Worm (Caenorhabditis elegans): ENCODE measurements around the gene glb-20.

Gene glb-20

DNA sequence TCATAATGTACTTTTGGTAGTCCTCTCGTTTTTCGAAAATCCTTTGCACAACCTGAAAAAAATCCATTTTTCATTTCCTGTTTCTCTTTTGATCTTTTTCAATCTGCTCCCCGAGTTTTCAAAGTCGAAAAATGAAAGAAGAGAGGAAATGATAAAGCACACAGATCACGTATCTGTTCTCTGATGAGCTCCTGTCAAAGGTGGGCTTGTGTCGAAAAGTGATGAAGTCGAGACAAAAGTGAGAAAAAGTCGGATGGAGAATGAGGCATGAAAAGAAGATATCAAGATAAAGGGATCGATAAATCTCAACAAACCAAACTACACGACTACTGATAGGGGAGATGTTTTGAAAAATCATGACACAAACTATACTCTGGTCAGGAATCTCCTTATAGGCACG is 868 bp downstream of the glb-20 start:
- TF ChIP-seq ceh-22 (tag; optimal IDR thresholded peaks at IDR 0.05) (no peak), ceh-18 (tag; optimal IDR thresholded peaks at IDR 0.05) (peak; percentile 32), unc-55 (GFP tag; optimal IDR thresholded peaks at IDR 0.05) (peak; percentile 53), fkh-10 (GFP tag; optimal IDR thresholded peaks at IDR 0.05) (no peak), ztf-16 (tag; optimal IDR thresholded peaks at IDR 0.05) (no peak), syd-9 (tag; optimal IDR thresholded peaks at IDR 0.05) (no peak), ets-4 (tag; optimal IDR thresholded peaks at IDR 0.05) (no peak), pha-4 (tag; optimal IDR thresholded peaks at IDR 0.05) (no peak)

DNA sequence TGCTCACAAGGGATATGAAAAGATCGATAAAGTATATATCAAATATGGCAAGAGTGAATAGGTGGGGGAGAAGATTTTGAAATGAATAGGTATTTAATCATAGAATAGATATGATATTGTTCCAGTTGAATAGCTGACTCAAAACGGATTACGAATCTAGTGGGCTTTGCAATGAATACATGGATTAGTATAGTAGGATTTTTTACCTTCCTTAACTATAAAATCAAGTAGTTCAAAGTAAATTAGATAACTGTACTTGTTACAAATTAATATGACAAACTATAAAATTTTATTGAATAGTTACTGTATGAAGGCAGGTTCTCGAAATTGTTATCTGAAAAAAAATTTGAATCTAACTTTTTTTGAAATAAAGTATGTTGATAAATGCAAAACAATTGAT is 5.1 kb downstream of the glb-20 start, which contains the start of gene odr-1:
TSS of gene odr-1 (minus strand) at position 101 of the 400 bp plus-strand sequence.
- TF ChIP-seq unc-3 (GFP tag; conservative IDR thresholded peaks at IDR 0.05) (no peak), unc-3 (tag; optimal IDR thresholded peaks at IDR 0.05) (no peak), sdc-2 (tag; optimal IDR thresholded peaks at IDR 0.05) (no peak), lin-11 (tag; optimal IDR thresholded peaks at IDR 0.05) (no peak), tbx-2 (tag; optimal IDR thresholded peaks at IDR 0.05) (no peak), C38D4.7 (GFP tag; optimal IDR thresholded peaks at IDR 0.05) (no peak), unc-55 (GFP tag; optimal IDR thresholded peaks at IDR 0.05) (no peak), pax-1 (tag; optimal IDR thresholded peaks at IDR 0.05) (no peak), hlh-30 (tag; optimal IDR thresholded peaks at IDR 0.05; ENCODE audit: insufficient read depth) (no peak)

DNA sequence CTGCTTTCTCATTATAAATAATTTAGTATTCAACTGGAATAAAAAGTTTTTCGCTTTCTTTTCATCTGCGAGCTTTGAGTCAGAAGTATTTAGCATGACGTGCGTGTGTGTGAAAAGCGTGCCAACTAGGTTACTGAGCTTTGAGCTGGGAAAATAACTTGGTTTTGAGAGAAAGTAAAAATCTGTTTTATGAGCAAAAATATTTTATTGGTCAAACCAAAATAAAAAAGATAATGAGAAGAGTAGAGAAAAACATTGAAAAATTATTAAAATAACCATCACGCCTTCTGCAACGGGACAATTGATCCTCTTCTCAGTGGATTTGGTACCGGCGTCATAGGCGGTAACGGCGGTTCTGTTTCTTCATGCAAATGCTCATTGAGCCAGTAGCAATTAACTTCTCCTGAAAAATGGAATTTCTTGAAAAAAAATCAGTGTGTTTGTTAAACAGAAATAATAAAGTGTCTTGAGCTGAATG is 11.4 kb downstream of the glb-20 start:
- no peak for TF ChIP-seq ztf-16 (tag; optimal IDR thresholded peaks at IDR 0.05)
- no peak for TF ChIP-seq dmd-4 (tag; optimal IDR thresholded peaks at IDR 0.05; ENCODE audit: borderline replicate concordance)
- TF ChIP-seq unc-86 (tag; optimal IDR thresholded peaks at IDR 0.05): no peak
- TF ChIP-seq ceh-24 (tag; optimal IDR thresholded peaks at IDR 0.05): no peak
- TF ChIP-seq pag-3 (tag; optimal IDR thresholded peaks at IDR 0.05; ENCODE audit: borderline replicate concordance): no peak
- no peak for TF ChIP-seq eyg-1 (tag; optimal IDR thresholded peaks at IDR 0.05)
- no peak for TF ChIP-seq odd-2 (tag; optimal IDR thresholded peaks at IDR 0.05)
- TF ChIP-seq fax-1 (tag; optimal IDR thresholded peaks at IDR 0.05): no peak
- TF ChIP-seq T23F11.4 (GFP tag; optimal IDR thresholded peaks at IDR 0.05): no peak
- TF ChIP-seq ceh-31 (tag; optimal IDR thresholded peaks at IDR 0.05): no peak

DNA sequence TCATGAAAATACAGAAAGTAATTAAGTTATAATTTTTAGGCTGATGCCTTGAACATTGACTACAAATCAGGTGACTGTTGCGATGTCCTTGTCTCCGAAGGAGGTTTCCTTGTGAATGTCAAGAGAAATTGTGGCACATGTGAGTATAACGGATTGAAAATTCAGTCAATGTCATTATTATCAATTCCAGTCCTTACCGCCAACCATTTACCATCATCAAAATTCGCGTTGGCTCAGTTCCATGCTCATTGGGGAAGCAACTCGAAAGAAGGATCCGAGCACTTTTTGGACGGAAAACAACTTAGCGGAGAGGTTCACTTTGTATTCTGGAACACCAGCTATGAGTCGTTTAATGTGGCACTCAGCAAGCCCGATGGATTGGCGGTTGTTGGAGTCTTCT is 12.6 kb downstream of the glb-20 start:
- TF ChIP-seq ceh-6 (GFP tag; optimal IDR thresholded peaks at IDR 0.05) (no peak), sox-4 (tag; optimal IDR thresholded peaks at IDR 0.05) (no peak), hlh-30 (tag; optimal IDR thresholded peaks at IDR 0.05; ENCODE audit: insufficient read depth) (no peak)

DNA sequence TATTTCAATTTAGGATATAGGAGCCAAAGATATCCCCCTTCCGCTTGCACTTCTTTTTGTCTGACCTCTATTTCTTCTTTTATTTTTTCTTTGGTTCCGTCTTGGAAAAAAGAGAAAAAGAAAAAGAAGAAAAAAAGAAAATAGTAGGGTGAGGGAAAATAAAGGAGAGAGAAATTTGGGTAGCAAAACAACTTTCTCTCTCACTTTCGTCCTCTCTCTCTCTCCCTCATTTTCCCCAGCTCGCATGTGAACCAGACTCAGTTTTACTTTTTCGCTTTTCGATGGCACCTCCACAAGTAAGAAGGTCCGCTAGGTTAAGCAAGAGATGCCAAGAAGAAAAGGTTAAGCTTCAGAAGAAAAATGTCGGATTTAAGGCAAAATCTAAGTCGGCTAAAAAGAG is 13.2 kb downstream of the glb-20 start:
- no peak for TF ChIP-seq unc-3 (GFP tag; conservative IDR thresholded peaks at IDR 0.05)
- no peak for TF ChIP-seq unc-3 (tag; optimal IDR thresholded peaks at IDR 0.05)
- no peak for TF ChIP-seq hlh-13 (GFP tag; optimal IDR thresholded peaks at IDR 0.05)
- TF ChIP-seq unc-55 (GFP tag; optimal IDR thresholded peaks at IDR 0.05): peak; percentile 5

DNA sequence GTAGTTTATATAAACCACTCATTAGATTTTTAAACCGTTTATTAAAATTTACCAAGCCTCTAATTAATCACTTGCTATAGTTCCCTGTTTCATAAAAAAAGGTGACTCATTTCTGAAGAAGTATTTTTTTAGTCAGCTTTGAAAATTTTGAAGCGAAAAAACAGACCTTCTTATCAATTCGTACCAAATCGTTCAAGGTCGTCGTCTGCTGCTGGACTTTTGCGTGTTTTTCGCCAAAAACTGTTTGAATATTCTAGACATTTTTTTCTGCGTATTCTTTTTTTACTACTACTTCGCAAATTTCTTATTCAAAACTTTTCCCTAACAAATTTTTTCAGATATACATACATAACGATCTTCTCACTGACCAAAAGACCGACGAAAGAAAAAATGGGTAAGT is 13.7 kb downstream of the glb-20 start, which contains the start of gene cah-4:
TSS of gene cah-4 (plus strand) at position 339 of the 400 bp plus-strand sequence.
- TF ChIP-seq hlh-30 (tag; optimal IDR thresholded peaks at IDR 0.05; ENCODE audit: insufficient read depth): no peak
- no peak for TF ChIP-seq elt-4 (tag; optimal IDR thresholded peaks at IDR 0.05)
- no peak for TF ChIP-seq dve-1 (tag; optimal IDR thresholded peaks at IDR 0.05)
- TF ChIP-seq ztf-16 (tag; optimal IDR thresholded peaks at IDR 0.05): no peak
- TF ChIP-seq ceh-2 (tag; optimal IDR thresholded peaks at IDR 0.05): no peak
